Worm (Caenorhabditis elegans) whole organism, L4 larva: Measurements from ENCODE around the gene vha-1.

Source experiments
- saeg-2 ChIP-seq: fragments of 200-800 bp; sonication (Bioruptor generic); IDR thresholded peaks from 2 replicates; pipeline ENCODE4 v1.3.6; 2022; ENCODE audit warnings: missing genetic modification reagents, missing genetic modification characterization, missing compliant biosample characterization
- zip-2 ChIP-seq: fragments of 150-350 bp; optimal IDR thresholded peaks from 2 replicates; lab custom pipeline; 2014; ENCODE audit warnings: missing biosample characterization, missing genetic modification characterization

ce11 chrIII:9766175-9766574, 14.9 kb upstream of the vha-1 start, which contains the start of gene cbp-1:
- TF ChIP-seq saeg-2 = no peak
- TF ChIP-seq zip-2 = no peak
